Worm (Caenorhabditis elegans) whole organism, L2 larva: Measurements from ENCODE around the gene frm-7.

Source experiments
- R02D3.7 ChIP-seq: fragments of 150-350 bp; optimal IDR thresholded peaks from 2 replicates; lab custom pipeline; 2014; ENCODE audit warnings: missing biosample characterization, missing genetic modification characterization
- nhr-77 ChIP-seq: fragments of 150-350 bp; optimal IDR thresholded peaks from 2 replicates; lab custom pipeline; 2014; ENCODE audit warnings: missing biosample characterization, missing genetic modification characterization

ce11 chrV:12331820-12332219 lies 29.5 kb downstream of the frm-7 start:
- TF ChIP-seq nhr-77 (tag; lab: Kevin White, UChicago) (no peak), R02D3.7 (tag; lab: Kevin White, UChicago) (no peak)
